Worm (Caenorhabditis elegans) whole organism, L2 larva: ENCODE data around the gene uba-1.

Source experiments
- C34F6.9 ChIP-seq: fragments of 150-350 bp; optimal IDR thresholded peaks from 2 replicates; lab custom pipeline; 2014; ENCODE audit warnings: missing biosample characterization, missing genetic modification characterization
- R02D3.7 ChIP-seq: fragments of 150-350 bp; optimal IDR thresholded peaks from 2 replicates; lab custom pipeline; 2014; ENCODE audit warnings: missing biosample characterization, missing genetic modification characterization
- ama-1 ChIP-seq: fragments of 150-350 bp; optimal IDR thresholded peaks from 2 replicates; lab custom pipeline; 2018; ENCODE audit warnings: inconsistent platforms
- ceh-16 ChIP-seq: fragments of 150-350 bp; optimal IDR thresholded peaks from 2 replicates; lab custom pipeline; 2014; ENCODE audit warnings: missing biosample characterization, missing genetic modification characterization
- ceh-82 ChIP-seq: fragments of 150-350 bp; optimal IDR thresholded peaks from 2 replicates; lab custom pipeline; 2014; ENCODE audit warnings: missing biosample characterization, missing genetic modification characterization
- crh-2 ChIP-seq: sonication (generic microtip); optimal IDR thresholded peaks from 2 replicates; lab custom pipeline; 2017; ENCODE audit warnings: missing biosample characterization, missing genetic modification characterization
- egl-27 ChIP-seq: sonication (generic microtip); optimal IDR thresholded peaks from 3 replicates; lab custom pipeline; 2017; ENCODE audit warnings: missing biosample characterization, missing genetic modification reagents, missing genetic modification characterization
- elt-1 ChIP-seq: fragments of 150-350 bp; optimal IDR thresholded peaks from 2 replicates; lab custom pipeline; 2014; ENCODE audit warnings: missing biosample characterization, missing genetic modification characterization
- elt-3 ChIP-seq: sonication (generic microtip); optimal IDR thresholded peaks from 2 replicates; lab custom pipeline; 2017; ENCODE audit warnings: missing biosample characterization, missing genetic modification characterization
- gmeb-1 ChIP-seq: fragments of 150-350 bp; optimal IDR thresholded peaks from 2 replicates; lab custom pipeline; 2014; ENCODE audit warnings: missing biosample characterization, missing genetic modification characterization
- lin-13 ChIP-seq: fragments of 150-350 bp; optimal IDR thresholded peaks from 2 replicates; lab custom pipeline; 2014; ENCODE audit warnings: missing biosample characterization, missing genetic modification reagents, missing genetic modification characterization
- lin-39 ChIP-seq: fragments of 150-350 bp; optimal IDR thresholded peaks from 2 replicates; lab custom pipeline; 2014; ENCODE audit warnings: missing biosample characterization, missing genetic modification reagents, missing genetic modification characterization
- lsy-2 ChIP-seq, 2 experiments: fragments of 150-350 bp in 1 of 2; sonication (generic microtip) in 1 of 2; optimal IDR thresholded peaks; 2 replicates each; lab custom pipeline; 2014 to 2017; ENCODE audit warnings: missing biosample characterization in 2 of 2, missing genetic modification characterization in 2 of 2
- mab-5 ChIP-seq: fragments of 150-350 bp; optimal IDR thresholded peaks from 2 replicates; lab custom pipeline; 2014; ENCODE audit warnings: missing biosample characterization, missing genetic modification characterization
- mbf-1 ChIP-seq: sonication (generic microtip); optimal IDR thresholded peaks from 2 replicates; lab custom pipeline; 2017; ENCODE audit warnings: missing biosample characterization, missing genetic modification characterization
- mdl-1 ChIP-seq, 2 experiments: fragments of 150-350 bp in 1 of 2; sonication (generic microtip) in 1 of 2; optimal IDR thresholded peaks; 2 replicates each; lab custom pipeline; 2017; ENCODE audit warnings: missing biosample characterization in 2 of 2, missing genetic modification characterization in 2 of 2
- nhr-10 ChIP-seq: sonication (generic microtip); optimal IDR thresholded peaks from 2 replicates; lab custom pipeline; 2017; ENCODE audit warnings: missing biosample characterization, missing genetic modification characterization
- nhr-11 ChIP-seq: fragments of 150-350 bp; optimal IDR thresholded peaks from 2 replicates; lab custom pipeline; 2014; ENCODE audit warnings: missing biosample characterization, missing genetic modification characterization
- nhr-12 ChIP-seq: fragments of 150-350 bp; optimal IDR thresholded peaks from 2 replicates; lab custom pipeline; 2014; ENCODE audit warnings: missing biosample characterization, missing genetic modification characterization
- nhr-129 ChIP-seq: fragments of 150-350 bp; optimal IDR thresholded peaks from 2 replicates; lab custom pipeline; 2014; ENCODE audit warnings: missing biosample characterization, missing genetic modification characterization
- nhr-21 ChIP-seq: fragments of 150-350 bp; optimal IDR thresholded peaks from 2 replicates; lab custom pipeline; 2014; ENCODE audit warnings: missing biosample characterization, missing genetic modification characterization
- nhr-23 ChIP-seq: fragments of 150-350 bp; optimal IDR thresholded peaks from 2 replicates; lab custom pipeline; 2014; ENCODE audit warnings: missing biosample characterization, missing genetic modification reagents, missing genetic modification characterization
- nhr-237 ChIP-seq: fragments of 150-350 bp; optimal IDR thresholded peaks from 2 replicates; lab custom pipeline; 2014; ENCODE audit warnings: missing biosample characterization, missing genetic modification characterization
- nhr-25 ChIP-seq: fragments of 150-350 bp; sonication (generic microtip); optimal IDR thresholded peaks from 3 replicates; lab custom pipeline; 2014; ENCODE audit warnings: missing biosample characterization, missing genetic modification characterization
- peb-1 ChIP-seq: fragments of 150-350 bp; optimal IDR thresholded peaks from 2 replicates; lab custom pipeline; 2014; ENCODE audit warnings: missing biosample characterization, missing genetic modification characterization
- sem-4 ChIP-seq: fragments of 150-350 bp; optimal IDR thresholded peaks from 2 replicates; lab custom pipeline; 2014; ENCODE audit warnings: missing biosample characterization, missing genetic modification reagents, missing genetic modification characterization
- sma-3 ChIP-seq: sonication (generic microtip); optimal IDR thresholded peaks from 2 replicates; lab custom pipeline; 2016; ENCODE audit warnings: missing genetic modification reagents, missing genetic modification characterization, missing compliant biosample characterization
- sma-9 ChIP-seq, 2 experiments: fragments of 150-350 bp in 1 of 2; sonication (generic microtip) in 1 of 2; optimal IDR thresholded peaks; 2 replicates each; lab custom pipeline; 2014 to 2016; ENCODE audit warnings: missing genetic modification characterization in 2 of 2, mild to moderate bottlenecking in 1 of 2, missing biosample characterization in 1 of 2, missing compliant biosample characterization in 1 of 2, missing genetic modification reagents in 1 of 2, moderate library complexity in 1 of 2
- snpc-4 ChIP-seq: fragments of 150-350 bp; optimal IDR thresholded peaks from 2 replicates; lab custom pipeline; 2014; ENCODE audit warnings: missing biosample characterization, missing genetic modification characterization
- unc-39 ChIP-seq: fragments of 150-350 bp; optimal IDR thresholded peaks from 2 replicates; lab custom pipeline; 2014; ENCODE audit warnings: missing biosample characterization, missing genetic modification characterization
- unc-55 ChIP-seq: fragments of 150-350 bp; sonication (generic microtip); optimal IDR thresholded peaks from 3 replicates; lab custom pipeline; 2014; ENCODE audit warnings: missing biosample characterization, missing genetic modification reagents, missing genetic modification characterization
- ztf-1 ChIP-seq: fragments of 200-800 bp; sonication (Bioruptor generic); conservative IDR thresholded peaks from 2 replicates; pipeline ENCODE4 v1.3.6; 2022; ENCODE audit warnings: missing genetic modification characterization, missing compliant biosample characterization
- ztf-11 ChIP-seq: sonication (generic microtip); optimal IDR thresholded peaks from 2 replicates; lab custom pipeline; 2017; ENCODE audit warnings: missing biosample characterization, missing genetic modification characterization
- ztf-4 ChIP-seq: fragments of 150-350 bp; optimal IDR thresholded peaks from 2 replicates; lab custom pipeline; 2014; ENCODE audit warnings: missing biosample characterization, missing genetic modification characterization

Gene uba-1

DNA sequence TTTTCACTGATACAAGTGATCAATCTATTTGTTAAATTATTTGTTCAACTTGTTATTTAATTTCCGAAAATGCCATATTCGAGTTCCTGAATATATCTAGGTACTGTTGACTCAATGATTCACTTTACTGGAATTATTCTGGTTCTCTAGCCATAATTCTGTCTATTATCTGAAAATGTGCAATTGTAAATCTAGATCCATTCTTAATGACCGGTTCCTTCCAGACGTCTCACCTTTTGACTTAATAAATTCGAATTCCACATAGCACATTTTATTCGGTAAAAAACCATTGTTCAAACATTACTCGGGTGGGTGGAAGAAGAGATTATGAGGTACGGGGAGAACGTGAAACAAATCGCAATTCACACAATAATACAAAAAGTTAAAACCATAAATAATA lies 5.3 kb downstream of the uba-1 start:
- TF ChIP-seq lin-39 (tag; lab: Kevin White, UChicago) (no peak), mbf-1 (tag; lab: Kevin White, UChicago) (no peak), crh-2 (peak; percentile 27)

DNA sequence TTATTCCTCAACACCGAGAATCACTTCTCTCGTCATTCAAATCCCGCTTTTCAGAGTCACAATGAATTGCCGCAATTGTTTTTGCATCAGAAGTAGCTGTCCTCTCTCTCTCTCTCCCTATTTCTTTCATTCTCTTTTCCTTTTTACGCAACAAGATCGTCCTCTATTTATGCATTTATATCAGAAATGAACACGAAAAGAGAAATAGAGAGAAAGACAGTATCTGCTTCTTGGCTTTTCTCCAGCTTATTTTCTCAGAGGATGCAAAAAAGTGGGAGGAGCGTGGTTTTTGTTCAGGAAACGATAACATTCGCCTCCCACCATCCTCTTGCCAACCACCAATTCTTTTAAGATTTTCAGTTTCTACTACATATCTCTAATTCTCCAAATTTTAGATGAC lies 11.8 kb downstream of the uba-1 start, which contains the start of gene mam-2:
TSS of gene mam-2 (plus strand) at position 301 of the 400 bp plus-strand sequence.
- TF ChIP-seq sem-4 (tag; lab: Kevin White, UChicago) (no peak), egl-27 (tag; lab: Kevin White, UChicago) (no peak), ztf-4 (tag; lab: Kevin White, UChicago) (no peak), nhr-129 (tag; lab: Kevin White, UChicago) (no peak), sma-9 (GFP tag; optimal IDR thresholded peaks at IDR 0.05; lab: Kevin White, UChicago) (no peak), sma-9 (tag; optimal IDR thresholded peaks at IDR 0.05; lab: Kevin White, UChicago) (no peak), lin-13 (GFP tag; lab: Kevin White, UChicago) (no peak), nhr-23 (tag; lab: Kevin White, UChicago) (no peak), gmeb-1 (no peak), nhr-237 (tag; lab: Kevin White, UChicago) (no peak), ama-1 (lab: Kevin White, UChicago) (no peak), sma-3 (GFP tag; lab: Kevin White, UChicago) (no peak), ztf-11 (tag; lab: Kevin White, UChicago) (no peak), mdl-1 (tag; optimal IDR thresholded peaks at IDR 0.05; lab: Kevin White, UChicago) (no peak), ceh-16 (no peak), nhr-12 (tag; lab: Kevin White, UChicago) (no peak), unc-39 (no peak)

DNA sequence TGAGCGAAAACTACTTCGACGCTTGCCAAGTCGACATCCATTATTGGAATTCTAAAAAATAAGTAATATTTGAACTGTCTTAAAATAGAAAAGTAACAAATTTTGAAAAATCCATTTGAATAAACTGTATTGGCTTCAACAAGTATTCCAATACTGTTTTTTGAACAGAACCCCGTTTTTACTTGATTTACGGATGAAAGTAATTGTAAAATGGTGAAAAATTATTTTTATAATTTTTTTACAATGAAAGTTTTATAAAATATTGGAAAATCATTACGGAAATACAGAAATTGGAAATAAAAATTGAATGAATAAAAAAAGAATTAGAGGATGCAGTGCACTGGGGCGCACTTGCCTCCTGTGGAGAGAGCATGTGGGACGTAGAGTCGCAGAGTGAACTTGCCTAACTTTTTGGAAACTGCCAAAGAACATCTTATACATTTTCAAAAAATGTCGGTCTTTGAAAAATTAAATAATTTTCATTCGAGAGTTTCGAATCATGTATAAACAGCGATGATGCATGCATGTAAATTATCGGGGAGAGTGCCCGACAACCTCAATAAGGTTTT lies 12.4 kb downstream of the uba-1 start, which contains the start of gene rrp-1:
TSS of gene rrp-1 (minus strand) at position 51 of the 569 bp plus-strand sequence.
- TF ChIP-seq ceh-82 (tag; lab: Kevin White, UChicago) (no peak), elt-1 (tag; lab: Kevin White, UChicago) (no peak), mdl-1 (tag; optimal IDR thresholded peaks at IDR 0.05; lab: Kevin White, UChicago) (no peak), C34F6.9 (peak; percentile 38), R02D3.7 (tag; lab: Kevin White, UChicago) (no peak), nhr-11 (no peak), unc-55 (GFP tag; lab: Kevin White, UChicago) (peak; percentile 41), elt-3 (no peak), nhr-21 (tag; lab: Kevin White, UChicago) (no peak)

DNA sequence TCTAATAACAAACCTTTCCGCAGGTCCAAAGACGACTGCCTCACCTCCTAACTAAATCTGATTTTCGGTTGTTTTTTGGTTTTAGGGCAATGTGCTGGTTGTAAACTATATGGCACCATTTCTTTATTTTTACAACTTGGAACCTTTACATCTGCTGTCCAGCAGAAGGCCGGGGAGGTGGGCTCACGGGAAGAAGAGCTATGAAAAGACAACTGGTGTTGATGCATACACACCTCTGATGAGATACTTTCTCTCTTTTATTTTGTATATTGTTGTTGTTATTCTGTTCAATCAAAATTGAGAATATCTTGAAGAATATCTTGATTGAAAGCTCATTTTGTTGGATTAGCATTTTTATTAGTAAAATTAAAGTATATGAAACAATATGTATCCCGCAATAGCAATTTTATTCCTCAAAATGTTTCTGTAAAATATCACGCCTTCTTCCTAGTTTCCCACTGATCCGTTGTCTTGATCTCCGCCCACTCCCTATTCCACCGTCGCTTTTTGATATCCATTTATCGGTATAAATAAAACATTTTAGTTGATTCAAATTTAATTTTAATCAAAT lies 17.1 kb downstream of the uba-1 start, which contains the start of gene dhp-2:
TSS of gene dhp-2 (plus strand) at position 521 of the 571 bp plus-strand sequence.
- TF ChIP-seq nhr-25, result no peak
- TF ChIP-seq nhr-23 (tag; lab: Kevin White, UChicago), result no peak
- TF ChIP-seq elt-3, result no peak
- TF ChIP-seq ztf-1, result no peak
- no peak for TF ChIP-seq ceh-16
- TF ChIP-seq nhr-129 (tag; lab: Kevin White, UChicago), result no peak
- TF ChIP-seq, all 48 proteins: peak for 0

DNA sequence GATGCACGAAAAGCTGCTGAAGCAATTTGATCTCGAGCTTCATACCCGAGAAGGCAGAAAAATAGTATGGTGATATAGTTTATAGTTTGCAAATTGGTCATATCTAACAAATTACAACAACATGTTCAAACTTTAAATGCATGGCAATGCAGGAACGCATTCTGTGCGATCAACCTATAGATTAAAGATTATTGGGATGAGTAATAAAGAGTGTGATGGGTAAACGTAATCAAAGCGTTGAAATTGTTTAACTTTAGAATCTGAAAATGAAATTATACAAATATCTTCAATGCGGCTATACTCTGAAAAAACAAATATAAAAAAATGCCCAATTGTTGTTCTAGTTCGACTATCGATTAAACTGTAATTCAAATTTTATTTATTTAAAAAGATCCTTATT lies 18.5 kb downstream of the uba-1 start, which contains the start of gene C47E12.14:
TSS of gene C47E12.14 (minus strand) at position 101 of the 400 bp plus-strand sequence.
- TF ChIP-seq unc-39, result no peak
- TF ChIP-seq, all 48 proteins: peak for 0

DNA sequence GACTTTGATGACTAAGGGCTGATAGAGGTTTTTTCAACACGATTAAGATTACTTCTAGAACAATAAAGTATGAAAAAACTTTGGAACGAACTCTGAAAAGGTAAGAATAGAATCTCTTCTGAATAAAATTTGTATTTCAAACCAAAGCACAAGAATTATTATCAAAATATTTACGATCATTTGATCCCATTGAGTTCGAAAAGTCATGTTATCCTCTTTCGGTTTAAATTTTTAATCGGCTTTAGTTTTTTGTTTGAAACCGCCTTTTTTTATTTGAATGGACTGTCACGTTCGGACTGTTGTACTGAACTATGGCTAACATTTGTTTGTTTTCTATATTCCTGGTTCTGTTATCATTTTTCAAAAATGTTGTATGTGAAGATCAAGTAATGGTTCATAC lies 20.4 kb downstream of the uba-1 start, which contains the start of gene C47E12.9:
TSS of gene C47E12.9 (plus strand) at position 301 of the 400 bp plus-strand sequence.
- TF ChIP-seq nhr-10, result no peak
- TF ChIP-seq gmeb-1, result no peak
- TF ChIP-seq peb-1, result no peak
- TF ChIP-seq mbf-1 (tag; lab: Kevin White, UChicago), result no peak
- no peak for TF ChIP-seq snpc-4 (tag; lab: Kevin White, UChicago)
- no peak for TF ChIP-seq mdl-1 (tag; optimal IDR thresholded peaks at IDR 0.05; lab: Kevin White, UChicago)
- TF ChIP-seq ama-1 (lab: Kevin White, UChicago), result no peak
- no peak for TF ChIP-seq mab-5 (tag; lab: Kevin White, UChicago)
- no peak for TF ChIP-seq lsy-2 (tag; optimal IDR thresholded peaks at IDR 0.05; lab: Kevin White, UChicago)
- no peak for TF ChIP-seq nhr-23 (tag; lab: Kevin White, UChicago)
- TF ChIP-seq unc-55 (GFP tag; lab: Kevin White, UChicago), result no peak
